Worm (Caenorhabditis elegans) whole organism, late embryonic: ENCODE results near the gene pbo-4.

ENCODE experiments used
- C38D4.7 ChIP-seq: fragments of 200-800 bp; sonication (Bioruptor generic); optimal IDR thresholded peaks from 2 replicates; lab custom pipeline; 2018; ENCODE audit warnings: mild to moderate bottlenecking, missing genetic modification characterization, moderate library complexity, missing compliant biosample characterization
- ahr-1 ChIP-seq: sonication (generic microtip); optimal IDR thresholded peaks from 2 replicates; lab custom pipeline; 2016; ENCODE audit warnings: missing genetic modification characterization, missing compliant biosample characterization
- ama-1 ChIP-seq: fragments of 150-350 bp; optimal IDR thresholded peaks from 2 replicates; lab custom pipeline; 2014
- ceh-14 ChIP-seq: sonication (generic microtip); optimal IDR thresholded peaks from 2 replicates; lab custom pipeline; 2016; ENCODE audit warnings: missing genotype, missing genetic modification characterization, missing compliant biosample characterization
- ceh-2 ChIP-seq: sonication (generic microtip); optimal IDR thresholded peaks from 2 replicates; lab custom pipeline; 2016; ENCODE audit warnings: missing genotype, missing genetic modification characterization, missing compliant biosample characterization
- ceh-22 ChIP-seq: sonication (generic microtip); optimal IDR thresholded peaks from 2 replicates; lab custom pipeline; 2017; ENCODE audit warnings: missing biosample characterization, missing genetic modification characterization
- ceh-30 ChIP-seq: fragments of 150-350 bp; optimal IDR thresholded peaks from 2 replicates; lab custom pipeline; 2014; ENCODE audit warnings: missing biosample characterization, missing genetic modification characterization
- ceh-31 ChIP-seq: sonication (generic microtip); optimal IDR thresholded peaks from 2 replicates; lab custom pipeline; 2016; ENCODE audit warnings: missing genetic modification characterization, missing compliant biosample characterization
- ceh-45 ChIP-seq: fragments of 200-800 bp; sonication (Bioruptor generic); IDR thresholded peaks from 2 replicates; pipeline ENCODE4 v1.3.6; 2022; ENCODE audit warnings: missing genetic modification reagents, missing genetic modification characterization, missing compliant biosample characterization
- ceh-48 ChIP-seq: sonication (generic microtip); optimal IDR thresholded peaks from 2 replicates; lab custom pipeline; 2016; ENCODE audit warnings: missing genetic modification characterization, inconsistent platforms, missing compliant biosample characterization
- ceh-6 ChIP-seq: fragments of 200-800 bp; sonication (Bioruptor generic); optimal IDR thresholded peaks from 2 replicates; lab custom pipeline; 2018; ENCODE audit warnings: mild to moderate bottlenecking, missing genetic modification characterization, missing compliant biosample characterization
- che-1 ChIP-seq: sonication (generic microtip); optimal IDR thresholded peaks from 2 replicates; lab custom pipeline; 2016; ENCODE audit warnings: mild to moderate bottlenecking, missing genetic modification characterization, missing compliant biosample characterization
- dmd-4 ChIP-seq: sonication (generic microtip); optimal IDR thresholded peaks from 2 replicates; lab custom pipeline; 2016; ENCODE audit warnings: borderline replicate concordance, missing genetic modification characterization, missing compliant biosample characterization
- elt-2 ChIP-seq: sonication (generic microtip); optimal IDR thresholded peaks from 2 replicates; lab custom pipeline; 2016; ENCODE audit warnings: missing genetic modification reagents, missing genetic modification characterization, missing compliant biosample characterization
- elt-4 ChIP-seq: sonication (generic microtip); optimal IDR thresholded peaks from 2 replicates; lab custom pipeline; 2016; ENCODE audit warnings: missing genetic modification characterization, missing compliant biosample characterization
- eyg-1 ChIP-seq: sonication (generic microtip); optimal IDR thresholded peaks from 2 replicates; lab custom pipeline; 2016; ENCODE audit warnings: missing genotype, missing genetic modification characterization, missing compliant biosample characterization
- fkh-6 ChIP-seq: sonication (generic microtip); optimal IDR thresholded peaks from 2 replicates; lab custom pipeline; 2016; ENCODE audit warnings: missing genetic modification characterization, missing compliant biosample characterization
- gmeb-2 ChIP-seq: sonication (generic microtip); optimal IDR thresholded peaks from 2 replicates; lab custom pipeline; 2016; ENCODE audit warnings: missing genetic modification characterization, inconsistent platforms, missing compliant biosample characterization
- hlh-6 ChIP-seq: sonication (generic microtip); optimal IDR thresholded peaks from 2 replicates; lab custom pipeline; 2016; ENCODE audit warnings: missing genotype, missing genetic modification characterization, missing compliant biosample characterization
- lim-6 ChIP-seq: sonication (generic microtip); optimal IDR thresholded peaks from 2 replicates; lab custom pipeline; 2016; ENCODE audit warnings: missing genetic modification characterization, missing compliant biosample characterization
- lin-11 ChIP-seq: fragments of 200-800 bp; sonication (Bioruptor generic); optimal IDR thresholded peaks from 2 replicates; lab custom pipeline; 2018; ENCODE audit warnings: mild to moderate bottlenecking, missing genetic modification characterization, missing compliant biosample characterization
- odd-2 ChIP-seq: sonication (generic microtip); optimal IDR thresholded peaks from 2 replicates; lab custom pipeline; 2017; ENCODE audit warnings: antibody characterized with exemption, mild to moderate bottlenecking, missing genetic modification characterization, missing compliant biosample characterization
- pag-3 ChIP-seq: sonication (generic microtip); optimal IDR thresholded peaks from 2 replicates; lab custom pipeline; 2016; ENCODE audit warnings: missing compliant biosample characterization, missing genetic modification characterization, borderline replicate concordance
- pat-9 ChIP-seq: fragments of 200-800 bp; sonication (Bioruptor generic); optimal IDR thresholded peaks from 2 replicates; lab custom pipeline; 2018; ENCODE audit warnings: mild to moderate bottlenecking, missing genetic modification characterization, moderate library complexity, missing compliant biosample characterization
- pha-2 ChIP-seq: sonication (generic microtip); optimal IDR thresholded peaks from 2 replicates; lab custom pipeline; 2017; ENCODE audit warnings: mild to moderate bottlenecking, missing genetic modification characterization, missing compliant biosample characterization
- pros-1 ChIP-seq: fragments of 150-350 bp; optimal IDR thresholded peaks from 2 replicates; lab custom pipeline; 2014; ENCODE audit warnings: missing biosample characterization, missing genetic modification reagents, missing genetic modification characterization
- rnt-1 ChIP-seq: sonication (generic microtip); optimal IDR thresholded peaks from 2 replicates; lab custom pipeline; 2016; ENCODE audit warnings: missing genetic modification characterization, missing compliant biosample characterization
- sdc-2 ChIP-seq: sonication (generic microtip); optimal IDR thresholded peaks from 2 replicates; lab custom pipeline; 2016; ENCODE audit warnings: missing genotype, missing genetic modification characterization, missing compliant biosample characterization
- syd-9 ChIP-seq: sonication (generic microtip); optimal IDR thresholded peaks from 2 replicates; lab custom pipeline; 2016; ENCODE audit warnings: mild to moderate bottlenecking, missing genetic modification characterization, moderate library complexity, missing compliant biosample characterization
- ttx-3 ChIP-seq: sonication (generic microtip); optimal IDR thresholded peaks from 2 replicates; lab custom pipeline; 2016; ENCODE audit warnings: missing genetic modification reagents, missing genetic modification characterization, missing compliant biosample characterization
- unc-3 ChIP-seq, 2 experiments: fragments of 200-800 bp in 1 of 2; sonication (Bioruptor generic) in 1 of 2; sonication (generic microtip) in 1 of 2; conservative IDR thresholded peaks in 1 of 2; optimal IDR thresholded peaks in 1 of 2; 2 replicates each; pipeline versions ENCODE4 v1.3.6 to Lab custom; 2016 to 2022; ENCODE audit warnings: missing compliant biosample characterization in 2 of 2, missing genetic modification characterization in 2 of 2, missing genetic modification reagents in 1 of 2
- unc-42 ChIP-seq: sonication (generic microtip); optimal IDR thresholded peaks from 2 replicates; lab custom pipeline; 2016; ENCODE audit warnings: missing genotype, missing genetic modification characterization, missing compliant biosample characterization
- unc-55 ChIP-seq: sonication (generic microtip); optimal IDR thresholded peaks from 2 replicates; lab custom pipeline; 2017; ENCODE audit warnings: missing biosample characterization, missing genetic modification reagents, missing genetic modification characterization
- unc-86 ChIP-seq: sonication (generic microtip); optimal IDR thresholded peaks from 2 replicates; lab custom pipeline; 2016; ENCODE audit warnings: missing genetic modification characterization, missing compliant biosample characterization
- ztf-16 ChIP-seq: sonication (generic microtip); optimal IDR thresholded peaks from 2 replicates; lab custom pipeline; 2017; ENCODE audit warnings: missing genetic modification characterization, missing compliant biosample characterization

Gene pbo-4

DNA sequence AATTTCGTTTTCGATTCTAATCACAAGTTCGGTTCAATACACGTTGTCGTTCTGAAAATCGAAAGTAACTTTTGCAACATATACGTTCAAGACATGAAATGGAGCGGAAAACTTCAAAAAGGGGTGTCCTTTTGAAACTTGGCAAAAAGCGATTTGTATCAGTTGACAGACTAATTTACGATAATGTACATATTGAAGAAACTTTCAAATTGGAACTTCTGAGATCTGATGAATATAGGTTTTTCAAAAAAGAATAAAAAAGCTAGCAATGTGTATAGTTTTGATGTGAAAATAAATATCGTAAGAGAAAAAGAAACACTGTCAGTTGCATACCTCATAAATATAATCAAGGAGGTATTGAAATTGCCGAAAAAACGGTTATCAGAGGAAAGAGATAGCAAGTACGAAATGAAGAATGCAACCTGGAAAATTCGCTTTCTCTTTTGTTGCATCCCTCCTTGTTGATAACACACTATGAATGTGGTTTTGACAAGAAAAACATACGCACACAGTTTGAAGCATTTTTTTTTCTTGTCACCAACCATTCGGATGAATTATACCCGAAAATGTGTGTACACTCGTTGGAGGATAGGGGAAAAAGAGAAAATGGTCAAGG is 24.9 kb upstream of the pbo-4 start, which contains the start of gene dgn-1:
Gene dgn-1 (minus strand): TSS at position 51 of the 616 bp plus-strand sequence.
- TF ChIP-seq ceh-6 (GFP tag; lab: Kevin White, UChicago) (no peak), ceh-31 (tag; lab: Kevin White, UChicago) (no peak), ceh-22 (tag; lab: Kevin White, UChicago) (no peak), hlh-6 (tag; lab: Kevin White, UChicago) (no peak), unc-86 (tag; lab: Kevin White, UChicago) (no peak), pros-1 (no peak), fkh-6 (tag; lab: Kevin White, UChicago) (no peak), ceh-45 (no peak), ceh-30 (no peak), dmd-4 (tag; lab: Kevin White, UChicago) (no peak), sdc-2 (tag; lab: Kevin White, UChicago) (no peak), C38D4.7 (GFP tag; lab: Kevin White, UChicago) (no peak), ceh-2 (tag; lab: Kevin White, UChicago) (no peak), lim-6 (tag; lab: Kevin White, UChicago) (no peak), pat-9 (tag; lab: Kevin White, UChicago) (no peak), pag-3 (tag; lab: Kevin White, UChicago) (no peak), che-1 (no peak), ztf-16 (tag; lab: Kevin White, UChicago) (no peak), lin-11 (no peak), ceh-48 (no peak)

- TF ChIP-seq unc-55 (GFP tag; lab: Kevin White, UChicago) (peak; percentile 17), eyg-1 (tag; lab: Kevin White, UChicago) (no peak)
Observed at ce11 chrX:10932087-10932486, 21.8 kb upstream of the pbo-4 start.

DNA sequence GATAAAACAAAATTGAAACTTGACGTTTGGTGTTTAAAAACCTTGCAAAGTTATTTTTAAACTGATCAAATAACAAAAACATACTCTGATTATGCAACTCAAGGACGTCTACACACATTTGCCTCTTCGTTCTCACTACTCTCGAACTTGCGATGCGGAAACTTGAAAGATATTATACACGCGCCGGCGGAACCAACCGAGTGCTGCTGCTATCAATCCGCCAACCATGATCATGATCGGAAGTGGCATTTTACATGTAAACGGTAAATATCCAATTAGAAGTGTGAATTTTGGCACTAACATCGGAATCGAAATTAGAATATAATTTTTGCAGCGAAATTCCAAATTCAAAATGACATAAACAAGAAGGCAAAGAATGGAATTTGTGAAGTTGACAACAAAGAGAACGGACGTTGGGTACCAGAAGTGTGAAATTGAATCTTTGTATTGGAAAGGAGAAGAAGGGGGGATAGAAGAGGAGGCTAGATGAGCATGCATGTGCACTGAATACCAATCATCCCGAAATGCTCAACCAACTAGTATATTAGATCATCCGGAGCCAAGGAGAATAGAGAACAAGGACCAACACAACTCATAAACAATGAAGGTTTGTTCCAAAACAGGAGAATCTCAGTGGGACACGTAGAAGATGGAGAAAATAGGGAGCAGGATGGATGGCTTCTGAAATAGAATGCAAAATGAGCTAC is 20.5 kb upstream of the pbo-4 start:
- TF ChIP-seq ceh-31 (tag; lab: Kevin White, UChicago) (peak; percentile 36), unc-42 (tag; lab: Kevin White, UChicago) (peak; percentile 64), ceh-6 (GFP tag; lab: Kevin White, UChicago) (no peak)

DNA sequence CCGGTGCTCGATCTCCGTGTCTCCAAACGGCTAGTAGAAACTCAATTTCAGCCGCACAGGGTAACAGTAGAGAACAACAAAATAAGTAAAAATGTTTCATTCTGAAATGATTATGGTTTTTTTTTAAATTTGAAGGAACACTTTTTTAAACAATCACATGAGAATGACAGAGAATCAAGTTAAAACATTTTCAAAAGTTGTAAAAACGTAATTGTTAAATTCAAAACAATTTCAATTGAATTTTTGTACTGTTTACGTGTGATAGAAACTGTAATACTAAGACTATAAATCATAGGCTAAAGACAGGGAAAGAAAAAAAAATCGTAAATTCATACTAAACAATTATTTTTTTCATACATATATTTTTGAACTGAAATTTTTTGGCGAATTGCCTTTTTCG is 12.7 kb upstream of the pbo-4 start, which contains the start of gene pho-7:
Gene pho-7 (minus strand): TSS at position 101 of the 400 bp plus-strand sequence.
- TF ChIP-seq rnt-1 (tag; lab: Kevin White, UChicago) (no peak), pha-2 (tag; lab: Kevin White, UChicago) (no peak), unc-3 (GFP tag; conservative IDR thresholded peaks at IDR 0.05; lab: Robert Waterston, UW) (no peak), unc-3 (tag; optimal IDR thresholded peaks at IDR 0.05; lab: Kevin White, UChicago) (no peak), syd-9 (tag; lab: Kevin White, UChicago) (no peak), lim-6 (tag; lab: Kevin White, UChicago) (no peak), dmd-4 (tag; lab: Kevin White, UChicago) (no peak), ceh-30 (no peak)

DNA sequence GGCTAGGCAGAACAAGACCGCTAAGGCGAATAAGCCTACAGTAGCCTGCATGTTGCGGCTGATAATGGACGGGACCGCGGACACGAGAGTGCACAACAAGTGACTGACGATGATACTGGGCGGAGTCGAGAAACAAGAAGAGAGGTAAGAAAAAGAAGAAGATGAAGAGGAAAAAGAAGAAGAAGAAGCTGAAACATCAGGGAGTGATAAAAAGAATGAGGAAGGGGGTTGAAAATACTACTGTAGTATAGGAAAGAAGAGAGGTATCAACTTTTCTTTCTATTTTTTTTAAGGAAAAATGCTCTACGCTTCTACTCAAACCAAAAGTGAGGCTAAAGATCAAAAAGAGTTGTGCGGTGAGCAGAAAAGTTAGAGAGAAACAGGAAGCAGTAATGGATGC is 5.1 kb upstream of the pbo-4 start, which contains the start of gene T21B6.3:
Gene T21B6.3 (minus strand): TSS at position 101 of the 400 bp plus-strand sequence.
- no peak for TF ChIP-seq pha-2 (tag; lab: Kevin White, UChicago)
- no peak for TF ChIP-seq rnt-1 (tag; lab: Kevin White, UChicago)
- no peak for TF ChIP-seq ttx-3 (tag; lab: Kevin White, UChicago)
- no peak for TF ChIP-seq syd-9 (tag; lab: Kevin White, UChicago)

- TF ChIP-seq ahr-1 (tag; lab: Kevin White, UChicago) (no peak), elt-4 (tag; lab: Kevin White, UChicago) (no peak), syd-9 (tag; lab: Kevin White, UChicago) (no peak), ttx-3 (tag; lab: Kevin White, UChicago) (no peak), ama-1 (no peak), C38D4.7 (GFP tag; lab: Kevin White, UChicago) (no peak), hlh-6 (tag; lab: Kevin White, UChicago) (no peak), elt-2 (no peak), unc-86 (tag; lab: Kevin White, UChicago) (no peak), ceh-14 (tag; lab: Kevin White, UChicago) (no peak), odd-2 (tag; lab: Kevin White, UChicago) (no peak), pros-1 (no peak), gmeb-2 (tag; lab: Kevin White, UChicago) (no peak), ceh-22 (tag; lab: Kevin White, UChicago) (no peak)
Observed at ce11 chrX:10951168-10951567, 2.8 kb upstream of the pbo-4 start, which contains the start of gene K09C8.7. TSS of gene K09C8.7 (minus strand) at chrX:10951393.
